Worm (Caenorhabditis elegans): ENCODE measurements around the gene C54E10.10.

Gene C54E10.10

ce11 chrV:18803260-18803659 is at the start of gene C54E10.10:
C54E10.10 (minus strand) TSS chrV:18803360.
- no peak for TF ChIP-seq lin-13 (GFP tag; optimal IDR thresholded peaks at IDR 0.05)
- TF ChIP-seq efl-1 (optimal IDR thresholded peaks at IDR 0.05), result no peak
- TF ChIP-seq efl-1 (GFP tag; optimal IDR thresholded peaks at IDR 0.05 in 1 of 2), result peak in 1 of 2 experiments; percentile 16
- TF ChIP-seq blmp-1 (tag; optimal IDR thresholded peaks at IDR 0.05), result no peak
- no peak for TF ChIP-seq fkh-4 (tag; optimal IDR thresholded peaks at IDR 0.05; ENCODE audit: borderline replicate concordance)
- no peak for TF ChIP-seq pax-3 (tag; optimal IDR thresholded peaks at IDR 0.05)

ce11 chrV:18848578-18848977 is 45.4 kb upstream of the C54E10.10 start:
- TF ChIP-seq efl-1 (optimal IDR thresholded peaks at IDR 0.05) (no peak), efl-1 (GFP tag; optimal IDR thresholded peaks at IDR 0.05 in 1 of 2) (peak in 1 of 2 experiments; percentile 42), zip-4 (GFP tag; optimal IDR thresholded peaks at IDR 0.05) (no peak), ama-1 (optimal IDR thresholded peaks at IDR 0.05) (no peak), irx-1 (tag; optimal IDR thresholded peaks at IDR 0.05) (no peak), hpl-2 (GFP tag; optimal IDR thresholded peaks at IDR 0.05) (no peak), ets-5 (GFP tag; IDR thresholded peaks at IDR 0.05) (no peak)

- TF ChIP-seq F16B12.6 (tag; optimal IDR thresholded peaks at IDR 0.05) (no peak), fkh-8 (tag; optimal IDR thresholded peaks at IDR 0.05) (peak; percentile 1), dsc-1 (tag; optimal IDR thresholded peaks at IDR 0.05) (peak; percentile 4), ceh-90 (tag; optimal IDR thresholded peaks at IDR 0.05) (no peak), aha-1 (tag; optimal IDR thresholded peaks at IDR 0.05) (no peak)
Observed at ce11 chrV:18846480-18846879, 43.3 kb upstream of the C54E10.10 start, which contains the start of gene nhr-230. nhr-230 (plus strand) TSS chrV:18846780.

ce11 chrV:18842468-18842867 is 39.3 kb upstream of the C54E10.10 start:
- TF ChIP-seq lin-35 (GFP tag; optimal IDR thresholded peaks at IDR 0.05) (no peak), efl-1 (optimal IDR thresholded peaks at IDR 0.05) (no peak), efl-1 (GFP tag; optimal IDR thresholded peaks at IDR 0.05 in 1 of 2) (peak in 1 of 2 experiments; percentile 63), elt-2 (tag; optimal IDR thresholded peaks at IDR 0.05) (no peak)

ce11 chrV:18838799-18839354 is 35.7 kb upstream of the C54E10.10 start, which contains the start of gene nhr-65:
nhr-65 (plus strand) TSS chrV:18839304.
- TF ChIP-seq jun-1 (tag; optimal IDR thresholded peaks at IDR 0.05) (no peak), nhr-84 (tag; optimal IDR thresholded peaks at IDR 0.05) (no peak), pqm-1 (tag; optimal IDR thresholded peaks at IDR 0.05) (no peak), swsn-7 (tag; optimal IDR thresholded peaks at IDR 0.05) (peak; percentile 22), lsy-2 (tag; optimal IDR thresholded peaks at IDR 0.05) (peak in 1 of 2 experiments; percentile 5), nhr-19 (GFP tag; conservative IDR thresholded peaks at IDR 0.05) (peak; percentile 41), mep-1 (tag; optimal IDR thresholded peaks at IDR 0.05) (peak; percentile 29), skn-1 (tag; optimal IDR thresholded peaks at IDR 0.05) (peak; percentile 15), nhr-76 (tag; optimal IDR thresholded peaks at IDR 0.05) (no peak), unc-130 (tag; optimal IDR thresholded peaks at IDR 0.05) (no peak), lin-35 (GFP tag; optimal IDR thresholded peaks at IDR 0.05) (peak in 1 of 2 experiments; percentile 53), lin-15B (tag; optimal IDR thresholded peaks at IDR 0.05) (no peak), ama-1 (optimal IDR thresholded peaks at IDR 0.05) (no peak), nhr-90 (tag; optimal IDR thresholded peaks at IDR 0.05; ENCODE audit: poor library complexity) (peak; percentile 39), isw-1 (GFP tag; IDR thresholded peaks at IDR 0.05) (no peak), mef-2 (tag; optimal IDR thresholded peaks at IDR 0.05) (no peak), nhr-77 (tag; optimal IDR thresholded peaks at IDR 0.05) (no peak), nhr-47 (tag; optimal IDR thresholded peaks at IDR 0.05) (no peak), egl-13 (tag; optimal IDR thresholded peaks at IDR 0.05) (no peak), elt-3 (tag; optimal IDR thresholded peaks at IDR 0.05) (no peak), tlp-1 (tag; optimal IDR thresholded peaks at IDR 0.05) (no peak), efl-1 (optimal IDR thresholded peaks at IDR 0.05) (peak; percentile 21 to 23), efl-1 (GFP tag; optimal IDR thresholded peaks at IDR 0.05 in 1 of 2) (peak in 1 of 2 experiments; percentile 41), snu-23 (GFP tag; optimal IDR thresholded peaks at IDR 0.05) (peak; percentile 48), hpl-2 (GFP tag; optimal IDR thresholded peaks at IDR 0.05) (no peak), nhr-237 (tag; optimal IDR thresholded peaks at IDR 0.05) (no peak), egl-27 (tag; optimal IDR thresholded peaks at IDR 0.05) (no peak), nhr-85 (tag) (peak; percentile 67), lin-39 (tag; optimal IDR thresholded peaks at IDR 0.05) (no peak), C04F5.9 (tag; optimal IDR thresholded peaks at IDR 0.05) (no peak), alr-1 (tag; optimal IDR thresholded peaks at IDR 0.05; ENCODE audit: borderline replicate concordance) (no peak), elt-2 (tag; optimal IDR thresholded peaks at IDR 0.05) (peak; percentile 19), blmp-1 (tag; optimal IDR thresholded peaks at IDR 0.05) (peak; percentile 74), mab-9 (GFP tag; IDR thresholded peaks at IDR 0.05) (no peak)

Data from whole organism, L1 larva.